Worm (Caenorhabditis elegans): ENCODE data around the gene T10B5.4.

DNA sequence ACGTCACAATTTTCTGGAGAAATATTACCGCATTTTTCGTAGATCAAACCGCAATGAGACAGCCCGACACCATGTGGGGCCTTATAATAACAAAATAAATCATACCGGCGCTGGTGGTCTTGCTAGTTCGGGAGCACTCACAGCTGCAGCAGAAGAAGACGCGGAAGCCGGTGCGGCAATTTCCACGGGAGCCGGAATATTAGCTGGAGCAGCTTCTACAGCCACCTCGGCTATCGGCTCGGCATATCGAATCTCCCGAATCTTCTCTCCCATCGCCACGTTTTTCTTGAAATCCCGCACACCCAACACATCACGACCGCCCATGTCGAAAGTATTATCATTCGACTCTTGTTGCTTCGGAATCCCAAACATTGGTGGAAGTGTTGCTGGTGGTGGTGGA is 47.1 kb downstream of the T10B5.4 start:
- TF ChIP-seq ceh-14 (tag; optimal IDR thresholded peaks at IDR 0.05) (no peak), unc-3 (GFP tag; conservative IDR thresholded peaks at IDR 0.05) (no peak), unc-3 (tag; optimal IDR thresholded peaks at IDR 0.05) (no peak), nhr-232 (tag; optimal IDR thresholded peaks at IDR 0.05) (no peak), lim-6 (tag; optimal IDR thresholded peaks at IDR 0.05) (no peak), pqm-1 (tag; optimal IDR thresholded peaks at IDR 0.05) (no peak), zip-5 (tag; optimal IDR thresholded peaks at IDR 0.05) (no peak), C08G9.2 (tag; optimal IDR thresholded peaks at IDR 0.05) (no peak)

All from whole organism, late embryonic.